Fruit fly (Drosophila melanogaster) whole organism, prepupa: Measurements from ENCODE around the gene Bub1.

Experiments used
- Blimp-1 ChIP-seq: fragments of 200-800 bp; sonication (Bioruptor generic); optimal IDR thresholded peaks from 3 replicates; lab custom pipeline; 2017; ENCODE audit warnings: missing biosample characterization, missing genetic modification characterization, mild to moderate bottlenecking, moderate library complexity, missing genetic modification reagents
- CG10631 ChIP-seq: fragments of 200-800 bp; sonication (Bioruptor generic); optimal IDR thresholded peaks from 2 replicates; lab custom pipeline; 2016; ENCODE audit warnings: missing biosample characterization, missing genetic modification characterization
- CG10669 ChIP-seq: fragments of 200-800 bp; sonication (Bioruptor generic); optimal IDR thresholded peaks from 3 replicates; lab custom pipeline; 2018; ENCODE audit warnings: missing biosample characterization, mild to moderate bottlenecking, missing genetic modification characterization, moderate library complexity
- CG11294 ChIP-seq: fragments of 200-800 bp; sonication (Bioruptor generic); IDR thresholded peaks from 2 replicates; pipeline ENCODE4 v1.3.6; 2022; ENCODE audit warnings: missing biosample characterization, missing genetic modification characterization
- CG11762 ChIP-seq: fragments of 200-800 bp; sonication (Bioruptor generic); optimal IDR thresholded peaks from 3 replicates; lab custom pipeline; 2016; ENCODE audit warnings: missing biosample characterization, missing genetic modification characterization; ENCODE audit not compliant: insufficient read depth
- CG11902 ChIP-seq: fragments of 200-800 bp; sonication (Bioruptor generic); optimal IDR thresholded peaks from 3 replicates; lab custom pipeline; 2016; ENCODE audit warnings: missing biosample characterization, missing genetic modification characterization
- CG15336 ChIP-seq: fragments of 200-800 bp; sonication (Bioruptor generic); IDR thresholded peaks from 2 replicates; pipeline ENCODE4 v1.3.6; 2022; ENCODE audit warnings: missing biosample characterization, missing genetic modification characterization
- CG1621 ChIP-seq: fragments of 200-800 bp; sonication (Bioruptor generic); optimal IDR thresholded peaks from 3 replicates; lab custom pipeline; 2018; ENCODE audit warnings: missing biosample characterization, mild to moderate bottlenecking, missing genetic modification characterization
- CG16779 ChIP-seq: fragments of 200-800 bp; sonication (Bioruptor generic); optimal IDR thresholded peaks from 3 replicates; lab custom pipeline; 2017; ENCODE audit warnings: missing biosample characterization, mild to moderate bottlenecking, missing genetic modification characterization
- CG3032 ChIP-seq: fragments of 200-800 bp; optimal IDR thresholded peaks from 2 replicates; lab custom pipeline; 2019; ENCODE audit warnings: missing biosample characterization, mild to moderate bottlenecking, missing genetic modification characterization, moderate library complexity
- CG31627 ChIP-seq: fragments of 200-800 bp; sonication (Bioruptor generic); optimal IDR thresholded peaks from 3 replicates; lab custom pipeline; 2016; ENCODE audit warnings: missing biosample characterization, missing genetic modification characterization
- CG34406 ChIP-seq: fragments of 200-800 bp; sonication (Bioruptor generic); optimal IDR thresholded peaks from 3 replicates; lab custom pipeline; 2016; ENCODE audit warnings: missing biosample characterization, missing genetic modification characterization
- CG4318 ChIP-seq: fragments of 200-800 bp; sonication (Bioruptor generic); optimal IDR thresholded peaks from 3 replicates; lab custom pipeline; 2017; ENCODE audit warnings: missing biosample characterization, mild to moderate bottlenecking, missing genetic modification characterization
- CG6163 ChIP-seq: fragments of 200-800 bp; sonication (Bioruptor generic); IDR thresholded peaks from 3 replicates; pipeline ENCODE4 v1.3.6; 2022; ENCODE audit warnings: missing biosample characterization, missing genetic modification characterization
- CG6792 ChIP-seq: fragments of 200-800 bp; sonication (Bioruptor generic); optimal IDR thresholded peaks from 3 replicates; lab custom pipeline; 2016; ENCODE audit warnings: missing biosample characterization, missing genetic modification characterization
- CG6808 ChIP-seq: fragments of 200-800 bp; sonication (Bioruptor generic); optimal IDR thresholded peaks from 3 replicates; lab custom pipeline; 2017; ENCODE audit warnings: missing biosample characterization, missing genetic modification characterization, mild to moderate bottlenecking, moderate library complexity, missing genetic modification reagents
- CG6854 ChIP-seq: fragments of 200-800 bp; sonication (Bioruptor generic); optimal IDR thresholded peaks from 2 replicates; lab custom pipeline; 2017; ENCODE audit warnings: missing biosample characterization, mild to moderate bottlenecking, missing genetic modification characterization
- CG7368 ChIP-seq: fragments of 200-800 bp; sonication (Bioruptor generic); optimal IDR thresholded peaks from 3 replicates; lab custom pipeline; 2016; ENCODE audit warnings: missing biosample characterization, missing genetic modification characterization
- CG8119 ChIP-seq: fragments of 200-800 bp; sonication (Bioruptor generic); IDR thresholded peaks from 3 replicates; pipeline ENCODE4 v1.3.6; 2022; ENCODE audit warnings: missing biosample characterization, missing genetic modification characterization
- CG8319 ChIP-seq: fragments of 200-800 bp; sonication (Bioruptor generic); optimal IDR thresholded peaks from 3 replicates; lab custom pipeline; 2016; ENCODE audit warnings: missing biosample characterization, missing genetic modification characterization
- CG8632 ChIP-seq: fragments of 200-800 bp; sonication (Bioruptor generic); optimal IDR thresholded peaks from 3 replicates; lab custom pipeline; 2016; ENCODE audit warnings: missing biosample characterization, missing genetic modification characterization
- CG9139 ChIP-seq: fragments of 200-800 bp; sonication (Bioruptor generic); optimal IDR thresholded peaks from 3 replicates; lab custom pipeline; 2017; ENCODE audit warnings: missing biosample characterization, mild to moderate bottlenecking, missing genetic modification characterization
- Eip93F ChIP-seq: fragments of 200-800 bp; sonication (Bioruptor generic); optimal IDR thresholded peaks from 2 replicates; lab custom pipeline; 2016; ENCODE audit warnings: missing biosample characterization, mild to moderate bottlenecking, missing genetic modification characterization
- Ets21C ChIP-seq: fragments of 200-800 bp; sonication (Bioruptor generic); optimal IDR thresholded peaks from 3 replicates; lab custom pipeline; 2016; ENCODE audit warnings: missing biosample characterization, missing genetic modification characterization
- Gug ChIP-seq: fragments of 200-800 bp; sonication (Bioruptor generic); IDR thresholded peaks from 2 replicates; pipeline ENCODE4 v1.3.6; 2022; ENCODE audit warnings: missing biosample characterization, missing genetic modification characterization
- Hr38 ChIP-seq: sonication (Bioruptor generic); optimal IDR thresholded peaks from 2 replicates; lab custom pipeline; 2016; ENCODE audit warnings: missing biosample characterization, missing genetic modification characterization
- Hr39 ChIP-seq: fragments of 200-800 bp; sonication (Bioruptor generic); optimal IDR thresholded peaks from 2 replicates; lab custom pipeline; 2016; ENCODE audit warnings: missing biosample characterization, missing genetic modification characterization
- Hr4 ChIP-seq: fragments of 200-800 bp; sonication (Bioruptor generic); optimal IDR thresholded peaks from 3 replicates; lab custom pipeline; 2016; ENCODE audit warnings: missing biosample characterization, missing genetic modification characterization
- Lpt ChIP-seq: fragments of 200-800 bp; sonication (Bioruptor generic); optimal IDR thresholded peaks from 3 replicates; lab custom pipeline; 2016; ENCODE audit warnings: missing biosample characterization, missing genetic modification characterization
- Met ChIP-seq: fragments of 200-800 bp; sonication (Bioruptor generic); optimal IDR thresholded peaks from 3 replicates; lab custom pipeline; 2016; ENCODE audit warnings: missing biosample characterization, missing genetic modification characterization
- OdsH ChIP-seq: fragments of 200-800 bp; sonication (Bioruptor generic); optimal IDR thresholded peaks from 3 replicates; lab custom pipeline; 2016; ENCODE audit warnings: missing biosample characterization, missing genetic modification characterization
- Smox ChIP-seq: fragments of 200-800 bp; sonication (Bioruptor generic); optimal IDR thresholded peaks from 3 replicates; lab custom pipeline; 2016; ENCODE audit warnings: missing biosample characterization, missing genetic modification characterization
- Sox14 ChIP-seq: fragments of 200-800 bp; sonication (Bioruptor generic); optimal IDR thresholded peaks from 3 replicates; lab custom pipeline; 2016; ENCODE audit warnings: missing biosample characterization, missing genetic modification characterization
- Sox15 ChIP-seq: fragments of 200-800 bp; sonication (Bioruptor generic); optimal IDR thresholded peaks from 3 replicates; lab custom pipeline; 2016; ENCODE audit warnings: missing biosample characterization, missing genetic modification characterization
- achi ChIP-seq: fragments of 200-800 bp; sonication (Bioruptor generic); optimal IDR thresholded peaks from 3 replicates; lab custom pipeline; 2016; ENCODE audit warnings: missing biosample characterization, missing genetic modification characterization
- acj6 ChIP-seq: fragments of 200-800 bp; sonication (Bioruptor generic); optimal IDR thresholded peaks from 3 replicates; lab custom pipeline; 2016; ENCODE audit warnings: missing biosample characterization, missing genetic modification characterization
- cyc ChIP-seq: fragments of 200-800 bp; sonication (Bioruptor generic); optimal IDR thresholded peaks from 3 replicates; lab custom pipeline; 2016; ENCODE audit warnings: missing biosample characterization, missing genetic modification characterization
- dsx ChIP-seq: fragments of 200-800 bp; optimal IDR thresholded peaks from 3 replicates; lab custom pipeline; 2019; ENCODE audit warnings: missing biosample characterization, mild to moderate bottlenecking, missing genetic modification characterization, moderate library complexity; ENCODE audit not compliant: poor library complexity, severe bottlenecking
- esn ChIP-seq: fragments of 200-800 bp; sonication (Bioruptor generic); optimal IDR thresholded peaks from 2 replicates; lab custom pipeline; 2016; ENCODE audit warnings: missing biosample characterization, mild to moderate bottlenecking, missing genetic modification characterization, moderate library complexity
- fd85E ChIP-seq: fragments of 200-800 bp; sonication (Bioruptor generic); optimal IDR thresholded peaks from 3 replicates; lab custom pipeline; 2016; ENCODE audit warnings: missing biosample characterization, missing genetic modification characterization
- lz ChIP-seq: fragments of 200-800 bp; sonication (Bioruptor generic); optimal IDR thresholded peaks from 3 replicates; lab custom pipeline; 2016; ENCODE audit warnings: missing biosample characterization, missing genetic modification characterization
- net ChIP-seq: fragments of 200-800 bp; sonication (Bioruptor generic); optimal IDR thresholded peaks from 3 replicates; lab custom pipeline; 2016; ENCODE audit warnings: missing biosample characterization, missing genetic modification characterization
- pdm3 ChIP-seq: fragments of 200-800 bp; sonication (Bioruptor generic); optimal IDR thresholded peaks from 3 replicates; lab custom pipeline; 2016; ENCODE audit warnings: missing biosample characterization, missing genetic modification characterization
- salr ChIP-seq, 2 experiments: fragments of 200-800 bp; sonication (Bioruptor generic); optimal IDR thresholded peaks; 3 replicates each; lab custom pipeline; 2016 to 2018; ENCODE audit warnings: missing biosample characterization in 2 of 2, missing genetic modification characterization in 2 of 2, mild to moderate bottlenecking in 1 of 2
- spab ChIP-seq: fragments of 200-800 bp; sonication (Bioruptor generic); optimal IDR thresholded peaks from 2 replicates; lab custom pipeline; 2017; ENCODE audit warnings: missing biosample characterization, mild to moderate bottlenecking, missing genetic modification characterization, missing genetic modification reagents
- ss ChIP-seq, 2 experiments: fragments of 200-800 bp; sonication (Bioruptor generic); optimal IDR thresholded peaks; 2 replicates in 1 of 2; 3 replicates in 1 of 2; lab custom pipeline; 2017 to 2018; ENCODE audit warnings: mild to moderate bottlenecking in 2 of 2, missing biosample characterization in 2 of 2, missing genetic modification characterization in 2 of 2, moderate library complexity in 1 of 2
- svp ChIP-seq: fragments of 200-800 bp; sonication (Bioruptor generic); peaks from one replicate; lab custom pipeline; 2016; ENCODE audit warnings: missing biosample characterization, missing genetic modification characterization
- topi ChIP-seq: fragments of 200-800 bp; sonication (Bioruptor generic); optimal IDR thresholded peaks from 3 replicates; lab custom pipeline; 2016; ENCODE audit warnings: missing biosample characterization, missing genetic modification characterization

Bub1 gene

dm6 chr2L:5294392-5295244 lies 16.0 kb downstream of the Bub1 start (continued):
- peak; percentile 98 for TF ChIP-seq svp
- no peak for TF ChIP-seq CG9139 (GFP tag; lab: Kevin White, UChicago)
- no peak for TF ChIP-seq cyc (GFP tag; lab: Kevin White, UChicago)
- TF ChIP-seq pdm3 = no peak
- TF ChIP-seq achi (GFP tag; lab: Kevin White, UChicago) = peak; percentile 17
- no peak for TF ChIP-seq CG11902 (GFP tag; lab: Kevin White, UChicago)
- TF ChIP-seq CG8632 (GFP tag; lab: Kevin White, UChicago) = no peak
- TF ChIP-seq ss (GFP tag; optimal IDR thresholded peaks at IDR 0.05; lab: Kevin White, UChicago) = peak; percentile 53 to 72
- peak; percentile 4 for TF ChIP-seq CG3032 (tag; lab: Kevin White, UChicago)
- TF ChIP-seq CG10669 = peak; percentile 37
- TF ChIP-seq CG1621 = no peak
- no peak for TF ChIP-seq Sox15
- TF ChIP-seq Hr39 = no peak
- no peak for TF ChIP-seq CG6792 (GFP tag; lab: Kevin White, UChicago)
- peak; percentile 24 for TF ChIP-seq CG16779 (tag; lab: Kevin White, UChicago)
- TF ChIP-seq Smox = peak; percentile 17
- no peak for TF ChIP-seq CG34406 (GFP tag; lab: Kevin White, UChicago)
- TF ChIP-seq Blimp-1 = peak; percentile 96
- peak; percentile 66 for TF ChIP-seq Lpt (GFP tag; lab: Kevin White, UChicago)
- no peak for TF ChIP-seq Gug (GFP tag; lab: Robert Waterston, UW)
- no peak for TF ChIP-seq OdsH (GFP tag; lab: Kevin White, UChicago)
- peak; percentile 55 for TF ChIP-seq CG6854

- TF ChIP-seq esn (GFP tag; lab: Kevin White, UChicago) (no peak), Sox15 (no peak), lz (GFP tag; lab: Kevin White, UChicago) (no peak), CG11762 (GFP tag; lab: Kevin White, UChicago) (no peak), Eip93F (peak; percentile 16), topi (GFP tag; lab: Kevin White, UChicago) (peak; percentile 32), OdsH (GFP tag; lab: Kevin White, UChicago) (no peak), svp (peak; percentile 74), achi (GFP tag; lab: Kevin White, UChicago) (no peak), net (no peak), salr (GFP tag; optimal IDR thresholded peaks at IDR 0.05; lab: Kevin White, UChicago) (no peak), CG8319 (GFP tag; lab: Kevin White, UChicago) (no peak), Sox14 (GFP tag; lab: Kevin White, UChicago) (no peak), ss (GFP tag; optimal IDR thresholded peaks at IDR 0.05; lab: Kevin White, UChicago) (no peak), acj6 (GFP tag; lab: Kevin White, UChicago) (no peak), CG10631 (GFP tag; lab: Kevin White, UChicago) (no peak), CG6163 (GFP tag; lab: Robert Waterston, UW) (no peak), spab (GFP tag; lab: Kevin White, UChicago) (no peak), Gug (GFP tag; lab: Robert Waterston, UW) (no peak), Hr39 (no peak), CG6792 (GFP tag; lab: Kevin White, UChicago) (no peak), Hr4 (no peak), CG4318 (GFP tag; lab: Kevin White, UChicago) (no peak), dsx (GFP tag; lab: Kevin White, UChicago) (no peak), CG3032 (tag; lab: Kevin White, UChicago) (no peak), CG7368 (GFP tag; lab: Kevin White, UChicago) (peak; percentile 13), Lpt (GFP tag; lab: Kevin White, UChicago) (no peak), cyc (GFP tag; lab: Kevin White, UChicago) (no peak), CG9139 (GFP tag; lab: Kevin White, UChicago) (peak; percentile 50), CG11294 (GFP tag; lab: Robert Waterston, UW) (no peak), Met (no peak), CG15336 (no peak), CG31627 (GFP tag; lab: Kevin White, UChicago) (no peak), Ets21C (GFP tag; lab: Kevin White, UChicago) (no peak), Hr38 (GFP tag; lab: Kevin White, UChicago) (no peak), fd85E (GFP tag; lab: Kevin White, UChicago) (no peak), CG8632 (GFP tag; lab: Kevin White, UChicago) (no peak), CG8119 (GFP tag; lab: Robert Waterston, UW) (no peak), CG1621 (no peak), CG6808 (GFP tag; lab: Kevin White, UChicago) (no peak), CG11902 (GFP tag; lab: Kevin White, UChicago) (no peak)
Measured at dm6 chr2L:5295245-5295572, 16.5 kb downstream of the Bub1 start.
